Worm (Caenorhabditis elegans): ENCODE results near the gene F15D4.5.

F15D4.5 gene

DNA sequence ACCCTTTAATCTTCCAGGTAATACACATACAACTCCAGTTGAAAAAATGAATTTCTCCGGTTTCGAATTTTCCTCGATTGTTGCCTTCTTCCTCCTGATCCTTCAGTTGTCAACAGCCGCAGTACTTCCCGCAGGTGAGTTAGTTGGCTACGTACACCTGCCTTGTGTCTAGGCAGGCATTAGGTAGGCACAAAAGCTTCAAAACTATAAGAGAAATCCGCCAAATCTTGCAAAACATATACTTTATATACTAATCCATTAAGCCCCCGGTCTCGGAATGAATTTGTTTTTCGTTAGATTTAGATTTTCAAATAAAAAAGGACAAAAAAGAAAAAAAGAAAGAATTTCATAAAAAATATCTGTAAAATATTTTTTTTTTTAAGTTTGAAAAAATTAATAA is 9.9 kb upstream of the F15D4.5 start, which contains the start of gene flp-16:
Gene flp-16 (plus strand): TSS at position 18 of the 400 bp plus-strand sequence.
- TF ChIP-seq tab-1 (GFP tag; IDR thresholded peaks at IDR 0.05) (no peak), ref-1 (GFP tag; conservative IDR thresholded peaks at IDR 0.05) (no peak), cog-1 (tag; optimal IDR thresholded peaks at IDR 0.05) (no peak), klf-2 (GFP tag; conservative IDR thresholded peaks at IDR 0.05) (no peak), ztf-23 (GFP tag; IDR thresholded peaks at IDR 0.05) (no peak), T22C8.4 (GFP tag; IDR thresholded peaks at IDR 0.05) (no peak), flt-1 (GFP tag; IDR thresholded peaks at IDR 0.05) (no peak)

DNA sequence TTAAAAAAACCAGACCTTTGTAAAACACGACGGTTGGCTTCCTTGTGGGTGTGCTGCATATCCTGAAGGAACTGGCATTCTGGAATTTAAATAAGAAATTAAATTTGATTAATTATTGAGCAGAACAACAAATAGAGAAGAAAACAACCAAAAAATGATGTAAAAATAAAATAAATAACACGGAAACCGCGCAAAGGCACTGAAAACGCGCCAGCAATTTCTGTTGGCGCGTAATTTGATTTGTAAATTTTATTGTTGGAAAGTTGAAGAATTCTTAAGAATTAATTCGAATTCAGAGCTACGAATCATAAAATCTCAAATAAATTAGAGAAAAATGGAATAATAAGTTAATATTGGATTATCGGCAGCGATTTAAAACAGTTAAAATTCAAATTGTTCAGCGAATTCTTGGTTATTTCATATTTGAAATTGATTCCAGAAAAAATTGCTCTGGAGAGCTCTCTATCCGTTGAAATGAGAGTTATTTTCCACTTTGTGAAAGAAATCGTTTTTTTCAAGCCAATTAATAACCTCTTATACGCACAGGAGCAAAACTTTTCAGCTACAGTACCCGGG is 7.3 kb upstream of the F15D4.5 start, which contains the start of gene romo-1:
Gene romo-1 (minus strand): TSS at position 79 of the 576 bp plus-strand sequence.
- TF ChIP-seq T22C8.4 (GFP tag; IDR thresholded peaks at IDR 0.05) (no peak), tab-1 (GFP tag; IDR thresholded peaks at IDR 0.05) (no peak), med-1 (GFP tag; optimal IDR thresholded peaks at IDR 0.05; ENCODE audit: insufficient read depth) (no peak), klf-2 (GFP tag; conservative IDR thresholded peaks at IDR 0.05) (no peak), ztf-29 (GFP tag; IDR thresholded peaks at IDR 0.05) (no peak), cog-1 (tag; optimal IDR thresholded peaks at IDR 0.05) (no peak), ref-1 (GFP tag; conservative IDR thresholded peaks at IDR 0.05) (no peak), flt-1 (GFP tag; IDR thresholded peaks at IDR 0.05) (no peak), ztf-23 (GFP tag; IDR thresholded peaks at IDR 0.05) (no peak)

DNA sequence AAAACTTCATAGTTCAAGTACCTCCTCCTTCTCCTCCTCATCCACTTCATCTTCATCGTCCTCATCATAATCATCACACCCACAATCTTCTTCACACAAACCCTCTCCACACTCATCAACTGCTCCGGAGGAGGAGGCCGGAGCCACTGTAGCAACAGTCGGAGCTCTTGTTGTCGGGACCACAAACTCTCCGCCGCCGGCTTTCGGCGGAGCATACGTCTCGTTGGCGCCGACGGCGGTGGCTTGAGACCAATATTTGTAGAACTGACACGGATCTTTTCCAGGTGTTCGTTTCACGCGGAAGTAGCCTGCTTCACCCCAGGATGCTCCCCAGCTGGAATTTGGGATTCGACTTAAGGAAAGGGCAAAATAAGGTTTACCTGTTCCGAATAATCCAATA is 5.6 kb upstream of the F15D4.5 start:
- TF ChIP-seq tab-1 (GFP tag; IDR thresholded peaks at IDR 0.05), result no peak
- no peak for TF ChIP-seq T22C8.4 (GFP tag; IDR thresholded peaks at IDR 0.05)
- TF ChIP-seq flt-1 (GFP tag; IDR thresholded peaks at IDR 0.05), result no peak
- TF ChIP-seq ref-1 (GFP tag; conservative IDR thresholded peaks at IDR 0.05), result no peak
- TF ChIP-seq cog-1 (tag; optimal IDR thresholded peaks at IDR 0.05), result no peak
- no peak for TF ChIP-seq klf-2 (GFP tag; conservative IDR thresholded peaks at IDR 0.05)
- TF ChIP-seq med-1 (GFP tag; optimal IDR thresholded peaks at IDR 0.05; ENCODE audit: insufficient read depth), result no peak
- TF ChIP-seq ztf-29 (GFP tag; IDR thresholded peaks at IDR 0.05), result no peak
- TF ChIP-seq ztf-23 (GFP tag; IDR thresholded peaks at IDR 0.05), result no peak

DNA sequence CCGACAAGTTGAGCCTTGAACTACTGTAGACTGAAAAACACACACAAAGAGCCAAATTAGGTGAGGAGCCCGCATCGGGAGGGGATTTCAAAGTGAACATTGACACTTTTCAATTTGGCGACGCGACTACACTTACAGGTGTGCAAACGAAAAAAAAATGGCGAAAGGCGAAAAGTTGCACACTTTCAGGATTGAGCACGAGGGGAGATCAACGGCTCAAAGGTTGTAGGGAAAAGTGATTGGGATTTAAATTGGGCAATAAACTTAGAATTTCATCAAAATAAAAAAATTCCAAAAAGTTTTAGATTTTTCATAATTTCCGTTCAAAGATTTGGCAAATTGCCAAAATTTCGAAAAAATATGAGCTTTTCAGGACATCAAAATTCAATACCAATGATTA is 2.2 kb upstream of the F15D4.5 start, which contains the start of gene F15D4.4:
Gene F15D4.4 (minus strand): TSS at position 101 of the 400 bp plus-strand sequence.
- TF ChIP-seq ztf-23 (GFP tag; IDR thresholded peaks at IDR 0.05) (no peak), cog-1 (tag; optimal IDR thresholded peaks at IDR 0.05) (no peak), T22C8.4 (GFP tag; IDR thresholded peaks at IDR 0.05) (no peak), ref-1 (GFP tag; conservative IDR thresholded peaks at IDR 0.05) (no peak), tab-1 (GFP tag; IDR thresholded peaks at IDR 0.05) (no peak), med-1 (GFP tag; optimal IDR thresholded peaks at IDR 0.05; ENCODE audit: insufficient read depth) (no peak), klf-2 (GFP tag; conservative IDR thresholded peaks at IDR 0.05) (no peak), ztf-29 (GFP tag; IDR thresholded peaks at IDR 0.05) (no peak), flt-1 (GFP tag; IDR thresholded peaks at IDR 0.05) (no peak)

DNA sequence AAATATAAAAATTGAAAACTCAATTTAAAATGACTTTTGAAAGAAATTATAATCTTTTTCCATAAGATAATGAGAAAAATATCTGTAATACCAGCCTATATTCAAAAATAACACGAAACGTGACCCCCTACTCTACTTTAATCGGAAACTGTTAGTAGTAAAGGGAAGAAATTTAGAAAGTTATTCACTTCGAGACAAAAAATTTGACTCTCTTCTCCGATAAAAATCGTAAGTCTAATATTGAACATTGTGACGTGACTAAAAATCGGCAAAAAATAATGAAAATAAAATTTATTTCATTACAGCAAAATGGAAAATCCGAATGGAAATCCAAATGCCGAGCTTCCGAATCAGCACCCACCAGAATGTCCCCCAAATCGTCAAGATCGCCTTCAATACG is 3.7 kb downstream of the F15D4.5 start, which contains the start of gene F15D4.6:
Gene F15D4.6 (plus strand): TSS at position 301 of the 400 bp plus-strand sequence.
- TF ChIP-seq ztf-29 (GFP tag; IDR thresholded peaks at IDR 0.05) (no peak), T22C8.4 (GFP tag; IDR thresholded peaks at IDR 0.05) (no peak), ref-1 (GFP tag; conservative IDR thresholded peaks at IDR 0.05) (no peak), klf-2 (GFP tag; conservative IDR thresholded peaks at IDR 0.05) (no peak), flt-1 (GFP tag; IDR thresholded peaks at IDR 0.05) (no peak), cog-1 (tag; optimal IDR thresholded peaks at IDR 0.05) (no peak), tab-1 (GFP tag; IDR thresholded peaks at IDR 0.05) (no peak), ztf-23 (GFP tag; IDR thresholded peaks at IDR 0.05) (no peak), med-1 (GFP tag; optimal IDR thresholded peaks at IDR 0.05; ENCODE audit: insufficient read depth) (no peak)

DNA sequence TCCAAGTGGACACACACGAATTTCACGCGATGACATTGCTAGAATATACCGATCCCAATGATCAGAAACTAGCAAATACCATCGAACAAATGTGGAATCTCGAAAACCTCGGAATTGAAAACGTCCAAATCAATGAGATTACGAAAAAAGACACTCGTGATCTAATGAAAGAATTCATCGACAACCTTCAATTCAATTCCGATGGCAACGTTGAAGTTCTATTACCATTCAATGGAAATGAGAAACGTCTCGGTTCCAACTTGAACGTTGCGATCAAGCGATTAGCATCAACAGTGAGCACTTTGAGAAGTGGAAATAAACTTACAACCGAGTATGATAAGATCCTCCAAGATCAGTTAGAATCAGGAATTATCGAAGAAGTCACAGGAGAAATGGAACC is 10.1 kb downstream of the F15D4.5 start:
- TF ChIP-seq ref-1 (GFP tag; conservative IDR thresholded peaks at IDR 0.05) (no peak), klf-2 (GFP tag; conservative IDR thresholded peaks at IDR 0.05) (no peak), med-1 (GFP tag; optimal IDR thresholded peaks at IDR 0.05; ENCODE audit: insufficient read depth) (no peak), ztf-23 (GFP tag; IDR thresholded peaks at IDR 0.05) (no peak)

DNA sequence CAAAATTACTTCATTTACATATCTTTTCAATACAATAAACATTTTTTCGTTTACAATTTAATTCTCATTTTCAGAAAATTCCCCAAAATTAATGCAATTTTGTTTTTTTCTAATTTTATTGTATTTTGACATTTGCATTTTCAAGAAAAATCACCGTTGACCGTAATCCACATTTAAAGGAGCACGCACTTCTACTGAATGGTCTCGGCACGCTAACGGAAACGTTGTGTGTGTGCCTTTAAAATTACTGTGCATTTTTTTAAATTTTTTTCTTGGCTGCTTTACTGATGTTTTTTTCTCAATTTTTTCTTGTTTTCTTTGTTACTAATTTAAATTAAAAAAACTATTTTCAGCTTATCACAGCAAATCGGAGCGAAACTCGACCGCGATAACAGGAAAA is 15.4 kb downstream of the F15D4.5 start:
- no peak for TF ChIP-seq ztf-23 (GFP tag; IDR thresholded peaks at IDR 0.05)
- TF ChIP-seq ref-1 (GFP tag; conservative IDR thresholded peaks at IDR 0.05), result no peak
- TF ChIP-seq cog-1 (tag; optimal IDR thresholded peaks at IDR 0.05), result no peak
- TF ChIP-seq flt-1 (GFP tag; IDR thresholded peaks at IDR 0.05), result no peak

DNA sequence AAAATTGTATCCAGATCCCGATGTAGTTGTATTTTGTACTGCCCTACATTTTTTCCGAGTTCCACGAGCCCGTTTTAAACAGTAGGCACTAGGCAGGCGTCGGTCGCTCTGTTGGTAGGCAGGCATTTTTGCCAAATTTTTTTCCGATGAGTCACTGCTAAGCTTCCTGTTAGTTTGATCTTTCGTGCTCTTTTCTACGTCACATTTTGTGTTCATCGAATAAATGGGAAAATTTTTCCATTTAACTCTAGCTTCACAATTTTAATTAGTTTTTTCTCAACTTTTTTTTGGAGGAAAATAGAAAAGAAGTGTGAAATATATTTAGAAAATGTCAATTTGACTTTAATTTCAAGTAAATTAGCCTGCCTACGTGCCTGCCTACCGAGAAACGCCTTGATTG is 22.1 kb downstream of the F15D4.5 start:
- TF ChIP-seq cog-1 (tag; optimal IDR thresholded peaks at IDR 0.05) (no peak), ref-1 (GFP tag; conservative IDR thresholded peaks at IDR 0.05) (no peak), ztf-29 (GFP tag; IDR thresholded peaks at IDR 0.05) (no peak), klf-2 (GFP tag; conservative IDR thresholded peaks at IDR 0.05) (no peak), T22C8.4 (GFP tag; IDR thresholded peaks at IDR 0.05) (no peak), flt-1 (GFP tag; IDR thresholded peaks at IDR 0.05) (no peak), ztf-23 (GFP tag; IDR thresholded peaks at IDR 0.05) (no peak), tab-1 (GFP tag; IDR thresholded peaks at IDR 0.05) (no peak), med-1 (GFP tag; optimal IDR thresholded peaks at IDR 0.05; ENCODE audit: insufficient read depth) (no peak)

DNA sequence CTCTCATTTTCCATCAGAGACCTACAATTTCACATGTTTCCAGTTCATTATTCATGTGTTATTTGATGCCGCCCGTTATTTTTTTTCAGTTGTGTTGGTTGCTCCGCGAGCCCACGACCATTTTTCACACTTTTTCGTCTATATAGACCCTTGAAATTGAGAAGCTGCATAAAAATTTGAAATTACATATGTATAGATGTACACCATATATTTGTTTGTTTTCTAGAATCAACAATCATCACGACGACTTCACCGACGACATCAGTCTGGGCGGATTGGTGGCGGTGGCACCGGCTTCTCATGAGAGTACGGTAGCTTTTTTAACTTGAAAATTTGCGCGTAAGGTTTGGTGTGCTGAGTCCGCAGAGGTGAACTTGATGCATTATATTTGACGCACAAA is 25.6 kb downstream of the F15D4.5 start, which contains the start of gene Y48C3A.5:
Gene Y48C3A.5 (plus strand): TSS at position 301 of the 400 bp plus-strand sequence.
- TF ChIP-seq klf-2 (GFP tag; conservative IDR thresholded peaks at IDR 0.05), result no peak
- no peak for TF ChIP-seq ztf-23 (GFP tag; IDR thresholded peaks at IDR 0.05)
- no peak for TF ChIP-seq med-1 (GFP tag; optimal IDR thresholded peaks at IDR 0.05; ENCODE audit: insufficient read depth)
- TF ChIP-seq flt-1 (GFP tag; IDR thresholded peaks at IDR 0.05), result no peak

DNA sequence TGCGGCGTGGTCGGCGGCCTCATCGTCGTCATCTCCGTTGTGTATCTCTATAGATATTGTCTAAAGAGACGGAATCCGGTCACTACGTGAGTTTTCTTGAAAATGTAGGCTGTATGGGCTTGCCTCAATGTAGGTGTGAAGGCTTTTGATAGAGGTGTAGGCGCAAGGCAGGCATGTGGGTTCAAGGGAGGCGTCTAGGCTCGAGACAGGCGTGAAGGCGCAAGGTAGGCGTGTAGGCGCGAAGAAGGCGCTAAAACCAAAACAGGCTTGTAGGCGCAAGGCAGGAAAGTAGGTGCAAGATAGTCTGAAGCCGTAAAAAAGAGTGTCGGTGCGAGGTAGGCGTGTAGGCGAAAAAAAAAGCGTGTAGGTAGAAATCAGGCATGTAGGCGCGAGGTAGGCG is 33.0 kb downstream of the F15D4.5 start:
- TF ChIP-seq T22C8.4 (GFP tag; IDR thresholded peaks at IDR 0.05) (no peak), ref-1 (GFP tag; conservative IDR thresholded peaks at IDR 0.05) (no peak), cog-1 (tag; optimal IDR thresholded peaks at IDR 0.05) (no peak), med-1 (GFP tag; optimal IDR thresholded peaks at IDR 0.05; ENCODE audit: insufficient read depth) (no peak), ztf-29 (GFP tag; IDR thresholded peaks at IDR 0.05) (no peak), ztf-23 (GFP tag; IDR thresholded peaks at IDR 0.05) (no peak), tab-1 (GFP tag; IDR thresholded peaks at IDR 0.05) (no peak), klf-2 (GFP tag; conservative IDR thresholded peaks at IDR 0.05) (no peak), flt-1 (GFP tag; IDR thresholded peaks at IDR 0.05) (no peak)

Measured in whole organism, midembryonic.